Fruit fly (Drosophila melanogaster) S2 (cell line): ENCODE measurements around the gene Osbp.

Experiments
- CG8478 ChIP-seq: fragments of >200 bp; optimal IDR thresholded peaks from 2 replicates; lab custom pipeline; 2018
- CTCF ChIP-seq, 2 experiments: fragments of >200 bp; optimal IDR thresholded peaks; 2 replicates each; lab custom pipeline; 2018

- TF ChIP-seq CTCF (optimal IDR thresholded peaks at IDR 0.05; lab: Kevin White, UChicago) (no peak), CG8478 (lab: Kevin White, UChicago) (no peak)
Measured at dm6 chr3R:24890919-24891318, 47.1 kb downstream of the Osbp start.
